Fruit fly (Drosophila melanogaster) whole organism, prepupa: ENCODE results near the gene cdi.

Experiments used
- Blimp-1 ChIP-seq: fragments of 200-800 bp; sonication (Bioruptor generic); optimal IDR thresholded peaks from 3 replicates; lab custom pipeline; 2017; ENCODE audit warnings: missing biosample characterization, missing genetic modification characterization, mild to moderate bottlenecking, moderate library complexity, missing genetic modification reagents
- CG10631 ChIP-seq: fragments of 200-800 bp; sonication (Bioruptor generic); optimal IDR thresholded peaks from 2 replicates; lab custom pipeline; 2016; ENCODE audit warnings: missing biosample characterization, missing genetic modification characterization
- CG10669 ChIP-seq: fragments of 200-800 bp; sonication (Bioruptor generic); optimal IDR thresholded peaks from 3 replicates; lab custom pipeline; 2018; ENCODE audit warnings: missing biosample characterization, mild to moderate bottlenecking, missing genetic modification characterization, moderate library complexity
- CG11294 ChIP-seq: fragments of 200-800 bp; sonication (Bioruptor generic); IDR thresholded peaks from 2 replicates; pipeline ENCODE4 v1.3.6; 2022; ENCODE audit warnings: missing biosample characterization, missing genetic modification characterization
- CG11762 ChIP-seq: fragments of 200-800 bp; sonication (Bioruptor generic); optimal IDR thresholded peaks from 3 replicates; lab custom pipeline; 2016; ENCODE audit warnings: missing biosample characterization, missing genetic modification characterization; ENCODE audit not compliant: insufficient read depth
- CG15336 ChIP-seq: fragments of 200-800 bp; sonication (Bioruptor generic); IDR thresholded peaks from 2 replicates; pipeline ENCODE4 v1.3.6; 2022; ENCODE audit warnings: missing biosample characterization, missing genetic modification characterization
- CG16779 ChIP-seq: fragments of 200-800 bp; sonication (Bioruptor generic); optimal IDR thresholded peaks from 3 replicates; lab custom pipeline; 2017; ENCODE audit warnings: missing biosample characterization, mild to moderate bottlenecking, missing genetic modification characterization
- CG31627 ChIP-seq: fragments of 200-800 bp; sonication (Bioruptor generic); optimal IDR thresholded peaks from 3 replicates; lab custom pipeline; 2016; ENCODE audit warnings: missing biosample characterization, missing genetic modification characterization
- CG32006 ChIP-seq: fragments of 200-800 bp; sonication (Bioruptor generic); optimal IDR thresholded peaks from 3 replicates; lab custom pipeline; 2017; ENCODE audit warnings: missing biosample characterization, mild to moderate bottlenecking, missing genetic modification characterization
- CG34406 ChIP-seq: fragments of 200-800 bp; sonication (Bioruptor generic); optimal IDR thresholded peaks from 3 replicates; lab custom pipeline; 2016; ENCODE audit warnings: missing biosample characterization, missing genetic modification characterization
- CG3919 ChIP-seq: fragments of 200-800 bp; sonication (Bioruptor generic); optimal IDR thresholded peaks from 3 replicates; lab custom pipeline; 2016; ENCODE audit warnings: missing biosample characterization, missing genetic modification characterization
- CG4318 ChIP-seq: fragments of 200-800 bp; sonication (Bioruptor generic); optimal IDR thresholded peaks from 3 replicates; lab custom pipeline; 2017; ENCODE audit warnings: missing biosample characterization, mild to moderate bottlenecking, missing genetic modification characterization
- CG6163 ChIP-seq: fragments of 200-800 bp; sonication (Bioruptor generic); IDR thresholded peaks from 3 replicates; pipeline ENCODE4 v1.3.6; 2022; ENCODE audit warnings: missing biosample characterization, missing genetic modification characterization
- CG6276 ChIP-seq: fragments of 200-800 bp; sonication (Bioruptor generic); optimal IDR thresholded peaks from 2 replicates; lab custom pipeline; 2017; ENCODE audit warnings: missing biosample characterization, mild to moderate bottlenecking, missing genetic modification characterization
- CG6792 ChIP-seq: fragments of 200-800 bp; sonication (Bioruptor generic); optimal IDR thresholded peaks from 3 replicates; lab custom pipeline; 2016; ENCODE audit warnings: missing biosample characterization, missing genetic modification characterization
- CG6854 ChIP-seq: fragments of 200-800 bp; sonication (Bioruptor generic); optimal IDR thresholded peaks from 2 replicates; lab custom pipeline; 2017; ENCODE audit warnings: missing biosample characterization, mild to moderate bottlenecking, missing genetic modification characterization
- CG7368 ChIP-seq: fragments of 200-800 bp; sonication (Bioruptor generic); optimal IDR thresholded peaks from 3 replicates; lab custom pipeline; 2016; ENCODE audit warnings: missing biosample characterization, missing genetic modification characterization
- CG8119 ChIP-seq: fragments of 200-800 bp; sonication (Bioruptor generic); IDR thresholded peaks from 3 replicates; pipeline ENCODE4 v1.3.6; 2022; ENCODE audit warnings: missing biosample characterization, missing genetic modification characterization
- CG8319 ChIP-seq: fragments of 200-800 bp; sonication (Bioruptor generic); optimal IDR thresholded peaks from 3 replicates; lab custom pipeline; 2016; ENCODE audit warnings: missing biosample characterization, missing genetic modification characterization
- Eip75B ChIP-seq: fragments of 200-800 bp; sonication (Bioruptor generic); optimal IDR thresholded peaks from 3 replicates; lab custom pipeline; 2016; ENCODE audit warnings: missing biosample characterization, missing genetic modification characterization
- Eip78C ChIP-seq: fragments of 200-800 bp; sonication (Bioruptor generic); peaks from one replicate; lab custom pipeline; 2016; ENCODE audit warnings: missing biosample characterization, missing genetic modification characterization
- Eip93F ChIP-seq: fragments of 200-800 bp; sonication (Bioruptor generic); optimal IDR thresholded peaks from 2 replicates; lab custom pipeline; 2016; ENCODE audit warnings: missing biosample characterization, mild to moderate bottlenecking, missing genetic modification characterization
- Ets21C ChIP-seq: fragments of 200-800 bp; sonication (Bioruptor generic); optimal IDR thresholded peaks from 3 replicates; lab custom pipeline; 2016; ENCODE audit warnings: missing biosample characterization, missing genetic modification characterization
- Ets96B ChIP-seq: fragments of 200-800 bp; optimal IDR thresholded peaks from 2 replicates; lab custom pipeline; 2019; ENCODE audit warnings: missing biosample characterization, mild to moderate bottlenecking, missing genetic modification characterization, moderate library complexity
- Gug ChIP-seq: fragments of 200-800 bp; sonication (Bioruptor generic); IDR thresholded peaks from 2 replicates; pipeline ENCODE4 v1.3.6; 2022; ENCODE audit warnings: missing biosample characterization, missing genetic modification characterization
- Hr38 ChIP-seq: sonication (Bioruptor generic); optimal IDR thresholded peaks from 2 replicates; lab custom pipeline; 2016; ENCODE audit warnings: missing biosample characterization, missing genetic modification characterization
- Hr39 ChIP-seq: fragments of 200-800 bp; sonication (Bioruptor generic); optimal IDR thresholded peaks from 2 replicates; lab custom pipeline; 2016; ENCODE audit warnings: missing biosample characterization, missing genetic modification characterization
- Lpt ChIP-seq: fragments of 200-800 bp; sonication (Bioruptor generic); optimal IDR thresholded peaks from 3 replicates; lab custom pipeline; 2016; ENCODE audit warnings: missing biosample characterization, missing genetic modification characterization
- Met ChIP-seq: fragments of 200-800 bp; sonication (Bioruptor generic); optimal IDR thresholded peaks from 3 replicates; lab custom pipeline; 2016; ENCODE audit warnings: missing biosample characterization, missing genetic modification characterization
- OdsH ChIP-seq: fragments of 200-800 bp; sonication (Bioruptor generic); optimal IDR thresholded peaks from 3 replicates; lab custom pipeline; 2016; ENCODE audit warnings: missing biosample characterization, missing genetic modification characterization
- Smox ChIP-seq: fragments of 200-800 bp; sonication (Bioruptor generic); optimal IDR thresholded peaks from 3 replicates; lab custom pipeline; 2016; ENCODE audit warnings: missing biosample characterization, missing genetic modification characterization
- Sox102F ChIP-seq: fragments of 200-800 bp; sonication (Bioruptor generic); optimal IDR thresholded peaks from 2 replicates; lab custom pipeline; 2016; ENCODE audit warnings: missing biosample characterization, mild to moderate bottlenecking, missing genetic modification characterization
- Sox14 ChIP-seq: fragments of 200-800 bp; sonication (Bioruptor generic); optimal IDR thresholded peaks from 3 replicates; lab custom pipeline; 2016; ENCODE audit warnings: missing biosample characterization, missing genetic modification characterization
- Sox15 ChIP-seq: fragments of 200-800 bp; sonication (Bioruptor generic); optimal IDR thresholded peaks from 3 replicates; lab custom pipeline; 2016; ENCODE audit warnings: missing biosample characterization, missing genetic modification characterization
- achi ChIP-seq: fragments of 200-800 bp; sonication (Bioruptor generic); optimal IDR thresholded peaks from 3 replicates; lab custom pipeline; 2016; ENCODE audit warnings: missing biosample characterization, missing genetic modification characterization
- acj6 ChIP-seq: fragments of 200-800 bp; sonication (Bioruptor generic); optimal IDR thresholded peaks from 3 replicates; lab custom pipeline; 2016; ENCODE audit warnings: missing biosample characterization, missing genetic modification characterization
- dac ChIP-seq: fragments of 200-800 bp; sonication (Bioruptor generic); optimal IDR thresholded peaks from 2 replicates; lab custom pipeline; 2017; ENCODE audit warnings: missing biosample characterization, mild to moderate bottlenecking, missing genetic modification characterization
- dsx ChIP-seq: fragments of 200-800 bp; optimal IDR thresholded peaks from 3 replicates; lab custom pipeline; 2019; ENCODE audit warnings: missing biosample characterization, mild to moderate bottlenecking, missing genetic modification characterization, moderate library complexity; ENCODE audit not compliant: poor library complexity, severe bottlenecking
- eg ChIP-seq: fragments of 200-800 bp; sonication (Bioruptor generic); IDR thresholded peaks from 3 replicates; pipeline ENCODE4 v1.3.6; 2022; ENCODE audit warnings: missing biosample characterization, missing genetic modification characterization
- esn ChIP-seq: fragments of 200-800 bp; sonication (Bioruptor generic); optimal IDR thresholded peaks from 2 replicates; lab custom pipeline; 2016; ENCODE audit warnings: missing biosample characterization, mild to moderate bottlenecking, missing genetic modification characterization, moderate library complexity
- fd85E ChIP-seq: fragments of 200-800 bp; sonication (Bioruptor generic); optimal IDR thresholded peaks from 3 replicates; lab custom pipeline; 2016; ENCODE audit warnings: missing biosample characterization, missing genetic modification characterization
- fkh ChIP-seq: fragments of 200-800 bp; sonication (Bioruptor generic); optimal IDR thresholded peaks from 3 replicates; lab custom pipeline; 2017; ENCODE audit warnings: missing biosample characterization, mild to moderate bottlenecking, missing genetic modification characterization, moderate library complexity
- lz ChIP-seq: fragments of 200-800 bp; sonication (Bioruptor generic); optimal IDR thresholded peaks from 3 replicates; lab custom pipeline; 2016; ENCODE audit warnings: missing biosample characterization, missing genetic modification characterization
- pdm3 ChIP-seq: fragments of 200-800 bp; sonication (Bioruptor generic); optimal IDR thresholded peaks from 3 replicates; lab custom pipeline; 2016; ENCODE audit warnings: missing biosample characterization, missing genetic modification characterization
- salr ChIP-seq, 2 experiments: fragments of 200-800 bp; sonication (Bioruptor generic); optimal IDR thresholded peaks; 3 replicates each; lab custom pipeline; 2016 to 2018; ENCODE audit warnings: missing biosample characterization in 2 of 2, missing genetic modification characterization in 2 of 2, mild to moderate bottlenecking in 1 of 2
- spab ChIP-seq: fragments of 200-800 bp; sonication (Bioruptor generic); optimal IDR thresholded peaks from 2 replicates; lab custom pipeline; 2017; ENCODE audit warnings: missing biosample characterization, mild to moderate bottlenecking, missing genetic modification characterization, missing genetic modification reagents
- ss ChIP-seq, 2 experiments: fragments of 200-800 bp; sonication (Bioruptor generic); optimal IDR thresholded peaks; 2 replicates in 1 of 2; 3 replicates in 1 of 2; lab custom pipeline; 2017 to 2018; ENCODE audit warnings: mild to moderate bottlenecking in 2 of 2, missing biosample characterization in 2 of 2, missing genetic modification characterization in 2 of 2, moderate library complexity in 1 of 2
- svp ChIP-seq: fragments of 200-800 bp; sonication (Bioruptor generic); peaks from one replicate; lab custom pipeline; 2016; ENCODE audit warnings: missing biosample characterization, missing genetic modification characterization
- topi ChIP-seq: fragments of 200-800 bp; sonication (Bioruptor generic); optimal IDR thresholded peaks from 3 replicates; lab custom pipeline; 2016; ENCODE audit warnings: missing biosample characterization, missing genetic modification characterization
- vri ChIP-seq: fragments of 200-800 bp; sonication (Bioruptor generic); optimal IDR thresholded peaks from 3 replicates; lab custom pipeline; 2016; ENCODE audit warnings: missing biosample characterization, mild to moderate bottlenecking, missing genetic modification characterization

Gene cdi

dm6 chr3R:19105821-19106220 is 11.8 kb upstream of the cdi start (continued):
- peak; percentile 76 for TF ChIP-seq acj6
- TF ChIP-seq Sox102F (GFP tag; lab: Kevin White, UChicago): peak; percentile 61
- TF ChIP-seq CG16779: peak; percentile 69
- TF ChIP-seq Sox15 (GFP tag; lab: Kevin White, UChicago): peak; percentile 44
- TF ChIP-seq achi: peak; percentile 75
- TF ChIP-seq lz: peak; percentile 63
- TF ChIP-seq CG15336: peak; percentile 86
- peak; percentile 83 for TF ChIP-seq CG6163 (GFP tag; lab: Robert Waterston, UW)

DNA sequence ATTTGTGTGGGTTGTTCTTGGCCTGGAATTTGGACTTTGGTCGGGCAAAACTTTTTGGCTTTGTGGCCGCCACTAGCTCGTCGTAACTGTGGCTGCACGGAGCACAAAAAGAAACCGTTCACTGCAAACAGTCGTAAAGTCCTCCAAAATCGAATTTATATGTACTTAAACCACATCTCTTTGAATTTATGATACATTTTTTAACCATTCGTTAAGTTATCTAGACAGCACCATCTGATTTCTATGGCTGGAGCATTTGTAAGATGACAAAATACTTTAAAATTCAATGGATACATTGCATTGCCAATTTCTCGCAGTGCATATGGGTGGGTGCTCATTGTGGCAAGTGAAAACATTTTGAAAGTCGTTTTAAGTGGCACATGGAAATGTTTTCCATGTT is 10.1 kb upstream of the cdi start:
- TF ChIP-seq CG11294 (GFP tag; lab: Robert Waterston, UW) (peak; percentile 32; the same call in 1 of the 2 replicates), OdsH (GFP tag; lab: Kevin White, UChicago) (peak; percentile 72), CG10669 (GFP tag; lab: Kevin White, UChicago) (peak; percentile 32), eg (peak; percentile 81), Sox102F (GFP tag; lab: Kevin White, UChicago) (peak; percentile 64), ss (GFP tag; optimal IDR thresholded peaks at IDR 0.05; lab: Kevin White, UChicago) (peak; percentile 21 to 26), Blimp-1 (GFP tag; lab: Kevin White, UChicago) (no peak), CG11762 (GFP tag; lab: Kevin White, UChicago) (peak; percentile 40), CG6276 (GFP tag; lab: Kevin White, UChicago) (peak; percentile 82), dac (peak; percentile 62), Hr39 (GFP tag; lab: Kevin White, UChicago) (peak; percentile 44), Sox14 (GFP tag; lab: Kevin White, UChicago) (peak; percentile 49), acj6 (peak; percentile 57), svp (GFP tag; lab: Kevin White, UChicago) (peak; percentile 53), CG15336 (peak; percentile 92), Eip75B (GFP tag; lab: Kevin White, UChicago) (peak; percentile 52), CG6792 (GFP tag; lab: Kevin White, UChicago) (peak; percentile 16), CG31627 (peak; percentile 46), CG16779 (peak; percentile 23), Eip93F (GFP tag; lab: Kevin White, UChicago) (no peak), achi (peak; percentile 51), spab (peak; percentile 19), CG8319 (GFP tag; lab: Kevin White, UChicago) (peak; percentile 3), Sox15 (GFP tag; lab: Kevin White, UChicago) (no peak), Hr38 (GFP tag; lab: Kevin White, UChicago) (no peak), pdm3 (GFP tag; lab: Kevin White, UChicago) (peak; percentile 60), Gug (GFP tag; lab: Robert Waterston, UW) (peak; percentile 57), Ets21C (GFP tag; lab: Kevin White, UChicago) (peak; percentile 10), CG4318 (GFP tag; lab: Kevin White, UChicago) (peak; percentile 51), salr (GFP tag; optimal IDR thresholded peaks at IDR 0.05; lab: Kevin White, UChicago) (peak in 1 of 2 experiments; percentile 72), CG32006 (peak; percentile 86), fd85E (GFP tag; lab: Kevin White, UChicago) (no peak), CG3919 (peak; percentile 49), Ets96B (peak; percentile 41), CG10631 (GFP tag; lab: Kevin White, UChicago) (peak; percentile 33), Met (GFP tag; lab: Kevin White, UChicago) (peak; percentile 70), esn (peak; percentile 64), CG6854 (GFP tag; lab: Kevin White, UChicago) (no peak), CG34406 (GFP tag; lab: Kevin White, UChicago) (peak; percentile 43), fkh (GFP tag; lab: Kevin White, UChicago) (no peak), CG7368 (peak; percentile 8), Smox (GFP tag; lab: Kevin White, UChicago) (peak; percentile 54), dsx (GFP tag; lab: Kevin White, UChicago) (no peak), Eip78C (GFP tag; lab: Kevin White, UChicago) (peak; percentile 86), topi (GFP tag; lab: Kevin White, UChicago) (peak; percentile 55), CG8119 (peak; percentile 87), Lpt (GFP tag; lab: Kevin White, UChicago) (peak; percentile 22), vri (GFP tag; lab: Kevin White, UChicago) (no peak)
